Fruit fly (Drosophila melanogaster): ENCODE measurements around the gene CG2701.
A peak's percentile ranks its signal among the peaks of the same experiment; 100 is the strongest.

Gene CG2701

dm6 chrX:2708156-2708734 lies 11.9 kb downstream of the CG2701 start, which contains the start of gene CG2681 (continued):
- no peak for TF ChIP-seq grn (GFP tag; optimal IDR thresholded peaks at IDR 0.05)
- TF ChIP-seq CG3995 (GFP tag; optimal IDR thresholded peaks at IDR 0.05), result no peak
- TF ChIP-seq D19A (tag; optimal IDR thresholded peaks at IDR 0.05), result no peak
- TF ChIP-seq tll (GFP tag; optimal IDR thresholded peaks at IDR 0.05), result no peak
- TF ChIP-seq CG13624 (GFP tag; optimal IDR thresholded peaks at IDR 0.05), result peak; percentile 20
- TF ChIP-seq jumu (GFP tag; optimal IDR thresholded peaks at IDR 0.05), result no peak
- TF ChIP-seq HLH4C (GFP tag; IDR thresholded peaks at IDR 0.05; ENCODE audit: partially characterized antibody), result no peak
- no peak for TF ChIP-seq CG3065 (GFP tag; optimal IDR thresholded peaks at IDR 0.05)
- no peak for TF ChIP-seq Hr39 (optimal IDR thresholded peaks at IDR 0.05)
- no peak for TF ChIP-seq chinmo (GFP tag; IDR thresholded peaks at IDR 0.05; ENCODE audit: partially characterized antibody)
- peak; percentile 45 for TF ChIP-seq CG14014 (GFP tag; IDR thresholded peaks at IDR 0.05)
- TF ChIP-seq CG11723 (GFP tag; optimal IDR thresholded peaks at IDR 0.05), result no peak

dm6 chrX:2707377-2708090 lies 12.6 kb downstream of the CG2701 start, which contains the start of gene CG2680:
Gene CG2680 (minus strand): TSS chrX:2707427.
- TF ChIP-seq stwl (tag; optimal IDR thresholded peaks at IDR 0.05) (peak; percentile 3), gt (GFP tag; IDR thresholded peaks at IDR 0.05) (no peak), crol (GFP tag; IDR thresholded peaks at IDR 0.05) (0 out of 2 replicates have a peak, but pooled peaks have one; percentile 34), Ets97D (GFP tag; optimal IDR thresholded peaks at IDR 0.05) (peak; percentile 41), nau (GFP tag; optimal IDR thresholded peaks at IDR 0.05) (no peak), CG31441 (GFP tag; IDR thresholded peaks at IDR 0.05) (0 out of 2 replicates have a peak, but pooled peaks have one; percentile 4), Deaf1 (tag; optimal IDR thresholded peaks at IDR 0.05) (peak; percentile 33), grau (tag; optimal IDR thresholded peaks at IDR 0.05) (no peak), YL-1 (GFP tag; optimal IDR thresholded peaks at IDR 0.05) (no peak), Adf1 (GFP tag; IDR thresholded peaks at IDR 0.05) (no peak), CG3726 (GFP tag; IDR thresholded peaks at IDR 0.05) (no peak), CG15601 (tag; optimal IDR thresholded peaks at IDR 0.05) (peak; percentile 55), crp (GFP tag; optimal IDR thresholded peaks at IDR 0.05) (no peak), CG9609 (GFP tag; optimal IDR thresholded peaks at IDR 0.05) (no peak), sc (optimal IDR thresholded peaks at IDR 0.05) (no peak), sc (GFP tag; optimal IDR thresholded peaks at IDR 0.05) (no peak), Atf3 (GFP tag; optimal IDR thresholded peaks at IDR 0.05) (no peak), ems (GFP tag; optimal IDR thresholded peaks at IDR 0.05) (no peak), ERR (GFP tag; optimal IDR thresholded peaks at IDR 0.05) (peak; percentile 39), Dbx (GFP tag; IDR thresholded peaks at IDR 0.05) (no peak), H15 (GFP tag; IDR thresholded peaks at IDR 0.05) (no peak), crc (GFP tag; optimal IDR thresholded peaks at IDR 0.05) (no peak), CG34224 (GFP tag; IDR thresholded peaks at IDR 0.05; ENCODE audit: partially characterized antibody) (no peak), CG15514 (GFP tag; optimal IDR thresholded peaks at IDR 0.05) (peak; percentile 98), CG16813 (GFP tag; IDR thresholded peaks at IDR 0.05; ENCODE audit: partially characterized antibody) (no peak), Mes4 (GFP tag; optimal IDR thresholded peaks at IDR 0.05) (no peak), CG12391 (tag; optimal IDR thresholded peaks at IDR 0.05) (no peak), CTCF (GFP tag; optimal IDR thresholded peaks at IDR 0.05) (no peak), vvl (GFP tag; IDR thresholded peaks at IDR 0.05) (no peak), CG4854 (GFP tag; optimal IDR thresholded peaks at IDR 0.05) (no peak), Med (GFP tag) (peak; percentile 64), tll (GFP tag; optimal IDR thresholded peaks at IDR 0.05) (no peak), fd96Cb (tag; optimal IDR thresholded peaks at IDR 0.05) (no peak)

All from whole organism, embryonic.